Worm (Caenorhabditis elegans): ENCODE data around the gene T28C6.3.

T28C6.3 gene

ce11 chrIV:8793223-8793622 is 26.9 kb upstream of the T28C6.3 start:
- TF ChIP-seq nhr-10 (tag; optimal IDR thresholded peaks at IDR 0.05), result no peak
- TF ChIP-seq nhr-12 (tag; optimal IDR thresholded peaks at IDR 0.05), result no peak
- no peak for TF ChIP-seq ama-1 (optimal IDR thresholded peaks at IDR 0.05)
- TF ChIP-seq ZK546.5 (tag; optimal IDR thresholded peaks at IDR 0.05), result no peak
- no peak for TF ChIP-seq ceh-16 (tag; optimal IDR thresholded peaks at IDR 0.05)
- no peak for TF ChIP-seq lin-11 (tag; optimal IDR thresholded peaks at IDR 0.05)
- no peak for TF ChIP-seq nhr-6 (tag; optimal IDR thresholded peaks at IDR 0.05)
- TF ChIP-seq nhr-77 (tag; optimal IDR thresholded peaks at IDR 0.05), result no peak
- TF ChIP-seq nhr-129 (tag; optimal IDR thresholded peaks at IDR 0.05), result no peak
- TF ChIP-seq ztf-4 (tag; optimal IDR thresholded peaks at IDR 0.05), result no peak
- TF ChIP-seq mbf-1 (tag; optimal IDR thresholded peaks at IDR 0.05), result no peak
- no peak for TF ChIP-seq ceh-82 (tag; optimal IDR thresholded peaks at IDR 0.05)
- peak; percentile 8 for TF ChIP-seq F13H6.1 (tag; optimal IDR thresholded peaks at IDR 0.05)
- peak; percentile 68 for TF ChIP-seq sma-3 (GFP tag; optimal IDR thresholded peaks at IDR 0.05)
- TF ChIP-seq crh-2 (tag; optimal IDR thresholded peaks at IDR 0.05), result no peak
- no peak for TF ChIP-seq nhr-11 (tag; optimal IDR thresholded peaks at IDR 0.05)
- TF ChIP-seq mdl-1 (tag; optimal IDR thresholded peaks at IDR 0.05), result no peak
- no peak for TF ChIP-seq mab-5 (tag; optimal IDR thresholded peaks at IDR 0.05)
- peak; percentile 77 for TF ChIP-seq nhr-21 (tag; optimal IDR thresholded peaks at IDR 0.05)
- peak; percentile 61 for TF ChIP-seq egl-27 (tag; optimal IDR thresholded peaks at IDR 0.05)
- TF ChIP-seq ztf-1 (GFP tag; conservative IDR thresholded peaks at IDR 0.05), result no peak
- no peak for TF ChIP-seq lin-13 (GFP tag; optimal IDR thresholded peaks at IDR 0.05)
- no peak for TF ChIP-seq unc-55 (GFP tag; optimal IDR thresholded peaks at IDR 0.05)
- no peak for TF ChIP-seq unc-62 (GFP tag; optimal IDR thresholded peaks at IDR 0.05)
- TF ChIP-seq snpc-4 (tag; optimal IDR thresholded peaks at IDR 0.05), result no peak
- TF ChIP-seq R02D3.7 (tag; optimal IDR thresholded peaks at IDR 0.05), result no peak
- TF ChIP-seq lsy-2 (tag; optimal IDR thresholded peaks at IDR 0.05), result no peak
- TF ChIP-seq lin-39 (tag; optimal IDR thresholded peaks at IDR 0.05), result no peak
- peak; percentile 38 for TF ChIP-seq Y55F3AM.14 (GFP tag; optimal IDR thresholded peaks at IDR 0.05)
- TF ChIP-seq nhr-237 (tag; optimal IDR thresholded peaks at IDR 0.05), result no peak
- no peak for TF ChIP-seq skn-1 (tag; optimal IDR thresholded peaks at IDR 0.05)
- TF ChIP-seq ztf-11 (tag; optimal IDR thresholded peaks at IDR 0.05), result no peak
- TF ChIP-seq unc-39 (tag; optimal IDR thresholded peaks at IDR 0.05), result no peak
- peak; percentile 92 for TF ChIP-seq fos-1 (tag; optimal IDR thresholded peaks at IDR 0.05)
- TF ChIP-seq sem-4 (tag; optimal IDR thresholded peaks at IDR 0.05), result peak; percentile 42
- no peak for TF ChIP-seq peb-1 (tag; optimal IDR thresholded peaks at IDR 0.05)
- no peak for TF ChIP-seq dmd-4 (tag; optimal IDR thresholded peaks at IDR 0.05)
- TF ChIP-seq blmp-1 (tag; optimal IDR thresholded peaks at IDR 0.05; ENCODE audit: insufficient read depth), result peak; percentile 74
- TF ChIP-seq sma-9 (GFP tag; optimal IDR thresholded peaks at IDR 0.05), result peak; percentile 79
- TF ChIP-seq sma-9 (tag; optimal IDR thresholded peaks at IDR 0.05), result no peak
- TF ChIP-seq C34F6.9 (tag; optimal IDR thresholded peaks at IDR 0.05), result no peak
- TF ChIP-seq nhr-25 (tag; optimal IDR thresholded peaks at IDR 0.05), result peak; percentile 57
- TF ChIP-seq elt-3 (tag; optimal IDR thresholded peaks at IDR 0.05), result no peak
- no peak for TF ChIP-seq alr-1 (tag; optimal IDR thresholded peaks at IDR 0.05)
- TF ChIP-seq nhr-23 (tag; optimal IDR thresholded peaks at IDR 0.05), result no peak
- TF ChIP-seq zag-1 (tag; optimal IDR thresholded peaks at IDR 0.05), result no peak
- no peak for TF ChIP-seq aly-2 (tag; optimal IDR thresholded peaks at IDR 0.05)
- TF ChIP-seq elt-1 (tag; optimal IDR thresholded peaks at IDR 0.05), result no peak

Measured in whole organism, L2 larva.